In genomic region chr3R:30245739-30246589, dm6 we compare ENCODE assay signal across 1 fruit fly cellular context.
TF ChIP-seq lines count a peak whose summit lies in the region.

No protein-coding gene starts in this region.

TF ChIP-seq in whole organism, prepupa, 60 proteins besides CTCF, POLR2A, EP300 and RAD21 (continued from another document):
- TF ChIP-seq topi (GFP tag; optimal IDR thresholded peaks at IDR 0.05; lab: Kevin White, UChicago): peak; percentile 41
- TF ChIP-seq CG11902 (GFP tag; optimal IDR thresholded peaks at IDR 0.05; lab: Kevin White, UChicago): no peak
- TF ChIP-seq svp (GFP tag; lab: Kevin White, UChicago): peak; percentile 80
- TF ChIP-seq dsx (GFP tag; optimal IDR thresholded peaks at IDR 0.05; lab: Kevin White, UChicago; ENCODE audit: poor library complexity, severe bottlenecking): peak; percentile 3
- TF ChIP-seq CG11294 (GFP tag; IDR thresholded peaks at IDR 0.05; lab: Robert Waterston, UW): no peak
